Worm (Caenorhabditis elegans) whole organism, dauer: Measurements from ENCODE around the gene F16G10.11.

ENCODE experiments used
- unc-62 ChIP-seq: sonication (generic microtip); optimal IDR thresholded peaks from 2 replicates; lab custom pipeline; 2017; ENCODE audit warnings: missing biosample characterization, missing genetic modification reagents, missing genetic modification characterization

The F16G10.11 gene

DNA sequence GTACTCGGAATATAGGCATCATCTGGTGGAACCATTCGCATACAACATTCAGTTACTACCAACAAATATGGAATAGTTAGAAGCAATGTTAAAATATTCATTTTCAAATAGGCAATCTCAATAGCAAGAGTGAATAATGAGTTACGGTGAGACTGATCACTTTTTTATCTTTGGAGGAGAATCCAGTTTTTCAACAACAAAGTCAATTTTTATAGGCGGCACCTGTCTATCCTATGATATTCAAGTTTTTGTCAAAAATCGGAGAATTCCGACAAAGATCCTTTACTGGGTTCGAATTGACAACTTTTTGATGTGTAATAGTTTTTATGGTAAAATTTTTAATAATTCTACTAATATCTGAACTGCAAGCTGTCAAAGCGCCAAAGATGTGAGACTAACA, at the start of gene F16G10.11:
Gene F16G10.11 (minus strand): TSS at position 101 of the 400 bp plus-strand sequence.
- no peak for TF ChIP-seq unc-62 (GFP tag; lab: Kevin White, UChicago)

DNA sequence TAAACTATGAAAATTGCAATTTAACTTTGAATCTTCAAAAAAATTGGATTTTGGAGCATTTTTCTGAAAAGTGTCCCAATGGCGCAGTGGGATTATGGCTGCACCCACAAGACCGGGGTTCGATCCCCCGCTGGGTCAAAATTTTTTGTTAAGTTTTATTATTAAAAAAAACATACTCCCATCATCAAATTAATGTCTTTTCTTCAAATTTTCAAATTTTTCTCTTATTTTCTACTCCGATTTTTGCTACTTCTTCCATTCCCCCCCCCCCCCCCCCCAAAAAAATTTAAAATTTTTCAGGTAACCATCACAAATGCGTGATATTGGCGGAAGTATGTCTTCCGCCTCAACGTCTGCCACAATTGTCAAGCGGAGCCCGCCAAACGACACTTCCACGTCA, 49.3 kb upstream of the F16G10.11 start, which contains the start of gene vab-19:
Gene vab-19 (plus strand): TSS at position 301 of the 400 bp plus-strand sequence.
- no peak for TF ChIP-seq unc-62 (GFP tag; lab: Kevin White, UChicago)

DNA sequence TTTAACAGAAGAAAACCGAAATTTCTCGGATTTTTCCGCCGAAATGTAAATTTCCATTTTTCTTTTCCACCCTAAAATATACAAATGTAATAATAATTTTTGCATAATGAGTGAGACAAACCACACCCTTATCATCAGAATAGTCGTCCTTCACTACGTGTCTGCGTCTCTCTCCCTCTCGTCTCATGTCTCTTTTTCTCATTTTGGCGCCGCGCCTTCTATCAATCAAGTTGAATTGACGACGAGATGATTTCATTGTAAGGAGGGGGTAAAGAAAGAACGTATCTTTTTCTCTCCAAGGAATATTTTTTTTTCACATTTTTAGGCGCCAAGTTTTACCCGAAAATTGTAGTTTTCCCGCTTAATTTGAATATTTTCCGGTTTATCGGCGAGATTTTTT, 48.5 kb upstream of the F16G10.11 start:
- TF ChIP-seq unc-62 (GFP tag; lab: Kevin White, UChicago), result no peak

DNA sequence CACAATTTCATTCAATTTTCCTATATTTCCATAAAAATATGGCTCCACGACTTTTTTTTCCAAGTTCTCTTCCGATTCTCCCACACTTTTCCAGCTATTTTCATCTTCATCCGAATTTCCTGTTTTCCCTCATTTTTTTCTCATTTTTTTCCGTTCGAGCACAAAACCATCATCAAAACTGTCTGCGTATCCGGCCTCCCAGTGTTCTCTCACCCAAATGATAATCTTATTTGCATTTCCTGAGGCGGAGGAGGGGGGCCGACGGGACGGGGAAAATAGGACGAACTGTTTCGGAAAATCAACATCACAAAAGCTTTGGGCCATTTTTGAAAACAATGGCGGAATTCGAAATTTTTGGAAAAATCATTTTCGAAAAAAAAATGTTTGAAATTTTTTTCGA, 46.6 kb upstream of the F16G10.11 start:
- TF ChIP-seq unc-62 (GFP tag; lab: Kevin White, UChicago), result no peak

DNA sequence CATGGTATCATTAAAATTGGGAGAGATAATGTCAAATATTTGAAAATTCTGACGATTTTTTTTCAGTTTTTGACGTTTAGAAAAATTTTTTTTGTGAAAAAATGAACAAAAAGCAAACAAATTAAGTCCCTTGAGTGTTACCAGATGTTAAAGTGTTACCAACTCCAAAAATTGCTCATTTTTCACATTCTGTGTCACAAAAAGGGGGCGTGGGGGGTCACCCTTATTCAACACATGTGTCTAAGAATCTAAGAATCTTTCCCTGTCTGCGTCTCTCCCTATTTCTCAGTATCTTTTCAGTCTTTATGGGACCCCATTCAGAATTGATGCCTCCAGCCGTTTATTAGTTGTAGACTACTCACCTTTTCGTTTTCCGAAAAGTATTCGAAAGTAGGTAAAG, 45.2 kb upstream of the F16G10.11 start:
- TF ChIP-seq unc-62 (GFP tag; lab: Kevin White, UChicago), result no peak

DNA sequence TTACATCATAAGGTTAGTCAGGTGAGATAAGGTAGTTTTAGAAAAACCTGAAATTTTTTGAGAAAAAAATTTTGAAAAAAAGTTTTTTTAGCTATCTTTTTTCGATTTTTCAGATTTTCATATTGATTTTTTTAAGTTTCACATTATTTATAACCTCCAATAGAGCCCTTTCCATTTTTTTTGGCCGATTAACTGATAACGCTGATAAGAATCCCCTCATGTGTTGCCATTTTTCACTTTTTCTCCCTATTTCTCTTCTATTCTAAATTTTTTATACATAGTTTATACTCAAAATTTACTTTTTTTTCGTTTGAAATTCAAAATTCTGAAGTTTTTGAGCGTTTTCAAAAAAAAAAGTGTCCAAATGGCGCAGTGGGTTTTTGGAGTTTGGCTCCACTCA, 44.5 kb upstream of the F16G10.11 start:
- no peak for TF ChIP-seq unc-62 (GFP tag; lab: Kevin White, UChicago)

DNA sequence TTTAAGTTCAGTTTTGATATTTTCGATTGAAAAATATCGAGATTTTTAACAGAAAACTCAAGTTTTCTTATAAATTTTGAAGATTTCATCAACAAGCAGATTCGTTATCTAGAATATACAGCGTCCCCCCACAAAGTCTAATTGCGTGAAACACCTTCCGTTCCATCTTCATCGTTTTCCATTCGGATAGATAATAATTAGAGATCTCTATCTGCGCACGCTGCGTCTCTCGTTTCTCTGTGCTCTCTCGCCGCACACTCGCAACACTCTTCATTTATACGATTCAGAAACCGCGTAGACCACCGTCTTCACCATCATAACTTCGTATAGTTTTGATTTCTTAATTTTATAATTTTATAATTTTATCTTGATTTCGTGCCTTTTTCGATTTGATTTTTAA, 43.0 kb upstream of the F16G10.11 start:
- no peak for TF ChIP-seq unc-62 (GFP tag; lab: Kevin White, UChicago)

DNA sequence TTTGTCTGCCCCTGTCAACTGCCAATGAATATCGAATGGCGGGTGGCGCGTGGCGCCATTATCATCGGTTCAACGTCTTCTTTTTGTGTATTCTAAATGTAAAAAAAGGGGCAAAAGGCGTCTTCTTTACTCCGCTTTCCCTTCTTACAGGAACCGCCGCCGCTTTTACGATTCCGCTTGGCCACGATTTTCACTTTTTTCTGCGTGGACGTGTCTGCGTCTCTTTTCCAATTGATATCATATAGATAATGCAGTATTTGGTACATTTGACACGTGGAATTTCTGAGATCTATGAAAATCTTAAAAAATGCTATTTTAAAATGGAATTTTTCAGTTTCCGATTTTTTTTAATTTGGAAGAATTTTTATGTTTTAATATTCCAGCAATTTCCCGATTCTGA, 41.8 kb upstream of the F16G10.11 start:
- no peak for TF ChIP-seq unc-62 (GFP tag; lab: Kevin White, UChicago)

DNA sequence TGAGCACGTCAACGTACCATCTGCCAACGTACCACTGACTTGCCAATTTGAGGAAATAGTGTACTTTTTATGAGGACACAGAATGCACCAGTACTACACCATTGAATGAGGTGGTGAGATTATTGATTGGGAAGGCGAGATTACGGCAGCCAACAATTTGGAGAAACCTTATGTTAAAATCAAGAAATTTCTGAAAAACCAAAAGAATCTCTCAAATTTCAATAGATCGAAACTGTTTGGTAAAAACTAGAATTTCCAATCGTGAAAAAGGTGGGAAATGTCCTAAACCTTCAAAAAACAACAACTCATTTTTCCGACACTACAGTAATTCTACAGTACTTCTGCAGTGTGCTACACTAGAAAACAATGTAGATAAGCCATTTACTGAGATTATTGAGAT, 38.3 kb upstream of the F16G10.11 start, which contains the start of gene ceh-86:
Gene ceh-86 (minus strand): TSS at position 101 of the 400 bp plus-strand sequence.
- no peak for TF ChIP-seq unc-62 (GFP tag; lab: Kevin White, UChicago)

DNA sequence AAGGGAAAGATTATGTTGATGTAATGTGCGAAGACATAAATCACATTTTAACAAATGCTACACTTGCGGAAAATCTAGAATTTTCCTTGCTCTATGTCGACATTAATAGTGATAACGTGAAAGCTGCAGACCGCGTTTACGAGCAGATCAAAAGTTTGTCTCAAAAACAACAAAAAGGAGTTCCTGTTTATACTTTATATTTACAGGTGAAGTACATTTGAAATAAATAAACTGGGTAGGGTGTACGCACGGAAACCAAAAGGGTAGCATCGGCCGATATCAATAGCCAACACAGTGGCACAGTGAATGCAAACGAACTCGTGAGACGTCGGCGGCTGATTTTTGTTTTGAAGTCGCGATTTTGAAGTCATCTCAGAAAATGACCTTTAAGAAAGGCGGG, 28.7 kb upstream of the F16G10.11 start:
- no peak for TF ChIP-seq unc-62 (GFP tag; lab: Kevin White, UChicago)

DNA sequence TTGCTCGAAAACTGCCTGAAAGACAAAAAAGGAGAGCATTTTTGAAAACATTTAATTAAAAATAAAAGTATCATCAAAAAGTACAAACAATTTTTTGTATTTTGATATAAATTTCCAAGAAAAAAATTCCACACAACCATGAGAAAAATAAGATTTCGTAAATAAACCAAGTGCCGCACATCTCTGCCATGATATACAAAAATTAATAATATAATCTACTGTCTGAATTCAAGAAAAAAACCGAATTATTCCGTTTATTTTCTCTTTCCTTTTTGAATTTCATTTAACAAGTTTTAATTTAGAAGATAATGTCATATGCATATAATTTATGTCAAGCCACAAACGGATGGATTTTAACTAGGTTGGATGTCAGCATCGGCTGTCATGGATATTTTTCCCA, 28.2 kb upstream of the F16G10.11 start, which contains the start of gene F42G2.2:
Gene F42G2.2 (plus strand): TSS at position 301 of the 400 bp plus-strand sequence.
- TF ChIP-seq unc-62 (GFP tag; lab: Kevin White, UChicago), result no peak

DNA sequence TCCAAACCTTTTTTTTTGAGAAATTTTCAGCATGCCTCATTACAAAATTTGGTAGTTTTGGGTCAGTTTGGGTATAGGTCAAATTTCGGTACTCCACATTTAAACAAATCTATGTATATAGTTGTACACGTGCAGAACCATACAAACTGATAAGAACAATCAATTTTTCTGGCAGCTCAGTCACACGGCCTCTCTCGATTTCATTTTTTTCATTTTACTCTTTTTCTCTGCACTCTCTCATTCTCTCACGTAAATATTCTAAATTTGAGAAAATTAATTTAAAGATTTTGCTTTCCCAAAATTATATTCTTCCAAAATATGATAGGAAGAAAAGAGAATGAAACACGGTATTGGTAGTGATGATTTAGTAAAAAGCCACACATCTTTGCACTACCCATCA, 27.5 kb upstream of the F16G10.11 start:
- TF ChIP-seq unc-62 (GFP tag; lab: Kevin White, UChicago), result no peak

DNA sequence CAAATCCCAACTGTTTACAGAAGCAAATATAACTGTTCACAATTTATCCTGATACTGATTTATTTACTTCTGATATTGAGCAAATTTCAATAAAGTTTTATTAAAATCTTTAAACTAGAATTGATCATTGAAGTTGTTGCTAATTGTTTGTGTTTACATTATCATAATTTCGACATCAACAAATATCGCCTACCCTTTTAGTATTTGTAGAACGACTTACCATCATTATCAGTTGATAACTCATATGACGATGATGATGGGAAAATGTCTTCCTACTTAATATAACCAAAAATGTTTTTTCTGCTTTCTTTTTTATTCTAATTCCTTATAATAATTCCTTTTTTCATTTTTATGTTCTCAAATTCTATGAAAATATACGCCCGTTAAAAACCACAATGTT, 27.0 kb upstream of the F16G10.11 start:
- no peak for TF ChIP-seq unc-62 (GFP tag; lab: Kevin White, UChicago)

DNA sequence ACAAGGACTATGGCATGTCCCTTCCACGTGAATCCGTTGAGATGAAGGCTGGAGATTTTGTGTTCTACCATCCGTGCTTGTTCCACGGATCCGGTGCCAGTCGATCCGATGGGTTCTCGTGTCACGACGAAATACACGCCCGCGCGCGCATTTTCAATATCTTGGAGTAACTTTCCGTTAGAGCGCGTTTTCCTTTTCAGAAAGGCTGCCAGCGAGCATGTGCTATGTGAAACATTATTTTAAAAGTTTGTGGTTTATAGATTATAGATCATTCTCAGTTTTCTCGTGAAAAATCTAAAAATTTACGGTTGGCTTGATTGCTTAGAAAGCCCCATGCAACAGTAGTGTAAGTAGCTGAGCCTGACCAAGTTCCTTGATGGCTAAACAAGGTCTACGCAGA, 25.1 kb upstream of the F16G10.11 start, which contains the start of gene fbxc-20:
Gene fbxc-20 (plus strand): TSS at position 301 of the 400 bp plus-strand sequence.
- TF ChIP-seq unc-62 (GFP tag; lab: Kevin White, UChicago), result no peak

DNA sequence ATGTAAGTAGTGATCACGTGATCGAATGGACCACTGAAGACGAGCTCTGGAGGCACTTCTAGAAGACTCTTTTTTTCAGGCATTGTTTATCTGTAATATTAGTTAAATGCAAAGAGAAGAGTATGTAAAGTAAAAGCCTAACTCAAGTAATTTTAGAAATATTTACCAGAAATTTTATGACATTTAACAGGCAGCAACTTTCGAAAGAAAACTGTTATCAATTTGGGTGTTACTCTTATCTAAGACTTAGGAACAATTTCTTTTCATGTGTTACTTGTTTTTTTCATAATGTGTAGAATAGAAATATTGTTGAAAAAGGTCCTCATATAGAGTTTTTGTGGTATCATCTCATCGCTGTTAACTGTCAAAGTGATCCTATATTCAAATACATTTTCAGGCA, 24.2 kb upstream of the F16G10.11 start, which contains the start of the genes F42G2.5 and F42G2.7:
Gene F42G2.5 (minus strand): TSS at position 101 of the 400 bp plus-strand sequence.
Gene F42G2.7 (plus strand): TSS at position 270 of the 400 bp plus-strand sequence.
- TF ChIP-seq unc-62 (GFP tag; lab: Kevin White, UChicago), result no peak

DNA sequence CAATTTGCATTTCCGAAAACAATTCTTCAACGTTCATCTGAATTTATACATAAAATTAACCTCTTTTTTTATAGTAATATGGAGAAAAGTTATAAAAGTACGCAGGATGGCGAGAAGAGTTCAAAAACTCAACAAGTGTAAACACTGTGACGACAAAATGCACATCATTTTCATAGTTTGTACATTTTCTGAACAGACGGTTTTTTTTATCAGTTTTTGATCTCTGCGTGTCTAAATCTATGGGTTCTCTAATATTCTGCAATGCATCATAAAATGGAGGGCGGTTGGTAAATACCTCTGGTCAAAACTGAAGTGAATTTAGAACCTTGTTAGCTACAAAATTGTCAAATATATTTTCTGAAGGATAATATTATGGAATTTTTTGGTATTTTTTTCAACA, 21.7 kb upstream of the F16G10.11 start, which contains the start of gene fbxa-4:
Gene fbxa-4 (minus strand): TSS at position 93 of the 400 bp plus-strand sequence.
- TF ChIP-seq unc-62 (GFP tag; lab: Kevin White, UChicago), result no peak

DNA sequence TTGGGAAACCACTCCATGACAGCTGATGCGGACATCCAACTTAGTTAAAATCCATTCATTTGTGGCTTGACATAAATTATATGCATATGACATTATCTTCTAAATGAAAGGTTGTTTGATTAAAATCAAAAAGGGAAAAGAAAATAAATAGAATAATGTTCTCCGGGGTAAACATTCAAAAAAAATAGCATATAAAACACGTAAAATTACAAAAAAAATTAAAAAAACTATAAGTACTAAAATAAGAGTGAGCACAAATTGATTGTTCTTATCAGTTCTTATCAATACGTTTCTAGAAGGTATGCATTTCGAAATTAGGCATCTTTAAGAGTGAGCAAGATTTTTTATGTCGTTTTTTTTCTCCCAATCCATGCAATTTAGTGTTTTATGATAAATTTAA, 18.9 kb upstream of the F16G10.11 start, which contains the start of gene fbxa-182:
Gene fbxa-182 (minus strand): TSS at position 101 of the 400 bp plus-strand sequence.
- no peak for TF ChIP-seq unc-62 (GFP tag; lab: Kevin White, UChicago)
